Fruit fly (Drosophila melanogaster) whole organism, wandering third instar larva: ENCODE measurements around the gene CG43740.
A peak's percentile ranks its signal among the peaks of the same experiment; 100 is the strongest.

Experiments used
- Abd-B ChIP-seq: fragments of >200 bp; optimal IDR thresholded peaks from 2 replicates; lab custom pipeline; 2017; ENCODE audit warnings: missing biosample characterization, missing genetic modification characterization
- CG32264 ChIP-seq: fragments of 200-800 bp; sonication (Bioruptor generic); optimal IDR thresholded peaks from 2 replicates; lab custom pipeline; 2016; ENCODE audit warnings: missing biosample characterization, missing genetic modification characterization
- CG9705 ChIP-seq: fragments of 200-800 bp; sonication (Bioruptor generic); optimal IDR thresholded peaks from 2 replicates; lab custom pipeline; 2018; ENCODE audit warnings: missing biosample characterization, mild to moderate bottlenecking, missing genetic modification characterization
- CrebA ChIP-seq: fragments of 200-800 bp; sonication (Bioruptor generic); optimal IDR thresholded peaks from 2 replicates; lab custom pipeline; 2016; ENCODE audit warnings: missing biosample characterization, mild to moderate bottlenecking, missing genetic modification characterization, borderline replicate concordance
- Dif ChIP-seq: fragments of 200-275, 200-300 bp; sonication (Bioruptor generic); optimal IDR thresholded peaks from 2 replicates; lab custom pipeline; 2018; ENCODE audit warnings: missing biosample characterization, missing genetic modification characterization; ENCODE audit not compliant: partially characterized antibody
- GATAd ChIP-seq: sonication (Bioruptor generic); optimal IDR thresholded peaks from 2 replicates; lab custom pipeline; 2016; ENCODE audit warnings: missing biosample characterization, missing genetic modification characterization
- HLH106 ChIP-seq: fragments of 200-800 bp; optimal IDR thresholded peaks from 3 replicates; lab custom pipeline; 2019; ENCODE audit warnings: missing biosample characterization, mild to moderate bottlenecking, missing genetic modification characterization, moderate library complexity
- Hnf4 ChIP-seq: fragments of 200-800 bp; sonication (Bioruptor generic); optimal IDR thresholded peaks from 2 replicates; lab custom pipeline; 2016; ENCODE audit warnings: missing biosample characterization, mild to moderate bottlenecking, missing genetic modification characterization
- Hr78 ChIP-seq: fragments of >200 bp; optimal IDR thresholded peaks from 2 replicates; lab custom pipeline; 2017; ENCODE audit warnings: missing biosample characterization, missing genetic modification characterization
- Hr83 ChIP-seq: fragments of 200-300 bp; sonication (Bioruptor generic); optimal IDR thresholded peaks from 2 replicates; lab custom pipeline; 2016; ENCODE audit warnings: missing biosample characterization, mild to moderate bottlenecking, missing genetic modification characterization, moderate library complexity; ENCODE audit not compliant: poor library complexity, severe bottlenecking
- Jra ChIP-seq: sonication (Bioruptor generic); optimal IDR thresholded peaks from 2 replicates; lab custom pipeline; 2016; ENCODE audit warnings: missing biosample characterization, missing genetic modification characterization
- Myc ChIP-seq: fragments of >200 bp; optimal IDR thresholded peaks from 2 replicates; lab custom pipeline; 2017
- N ChIP-seq: fragments of >200 bp; optimal IDR thresholded peaks from 2 replicates; lab custom pipeline; 2018; ENCODE audit warnings: missing biosample characterization, missing external identifiers, missing genetic modification characterization
- OdsH ChIP-seq: fragments of 200-800 bp; sonication (Bioruptor generic); optimal IDR thresholded peaks from 2 replicates; lab custom pipeline; 2016; ENCODE audit warnings: missing biosample characterization, mild to moderate bottlenecking, missing genetic modification characterization
- Rel ChIP-seq, 2 experiments: fragments of 200-800 bp; sonication (Bioruptor generic) in 1 of 2; optimal IDR thresholded peaks; 2 replicates in 1 of 2; 3 replicates in 1 of 2; lab custom pipeline; 2016 to 2019; ENCODE audit warnings: mild to moderate bottlenecking in 2 of 2, missing biosample characterization in 2 of 2, missing genetic modification characterization in 2 of 2, moderate library complexity in 1 of 2
- Sp1 ChIP-seq: fragments of 200-800 bp; sonication (Bioruptor generic); optimal IDR thresholded peaks from 3 replicates; lab custom pipeline; 2019; ENCODE audit warnings: missing biosample characterization, mild to moderate bottlenecking, missing genetic modification characterization, moderate library complexity
- Vsx2 ChIP-seq: fragments of 200-300, 225-300 bp; sonication (Bioruptor generic); optimal IDR thresholded peaks from 2 replicates; lab custom pipeline; 2018; ENCODE audit warnings: missing biosample characterization, missing genetic modification characterization; ENCODE audit not compliant: partially characterized antibody
- br ChIP-seq: fragments of 200-800 bp; sonication (Bioruptor generic); optimal IDR thresholded peaks from 2 replicates; lab custom pipeline; 2016; ENCODE audit warnings: missing biosample characterization, missing genetic modification characterization
- brk ChIP-seq: fragments of 200-800 bp; sonication (Bioruptor generic); optimal IDR thresholded peaks from 2 replicates; lab custom pipeline; 2016; ENCODE audit warnings: missing biosample characterization, mild to moderate bottlenecking, missing genetic modification characterization
- dsf ChIP-seq: sonication (Bioruptor generic); optimal IDR thresholded peaks from 2 replicates; lab custom pipeline; 2016; ENCODE audit warnings: missing biosample characterization, missing genetic modification characterization, borderline replicate concordance
- ey ChIP-seq: fragments of 200-800 bp; sonication (Bioruptor generic); optimal IDR thresholded peaks from 2 replicates; lab custom pipeline; 2016; ENCODE audit warnings: missing biosample characterization, missing genetic modification characterization
- foxo ChIP-seq, 2 experiments: fragments of 200-800 bp; sonication (Bioruptor generic); optimal IDR thresholded peaks; 2 replicates in 1 of 2; 3 replicates in 1 of 2; lab custom pipeline; 2016 to 2017; ENCODE audit warnings: missing biosample characterization in 2 of 2, missing genetic modification characterization in 2 of 2
- fru ChIP-seq: fragments of 200-800 bp; sonication (Bioruptor generic); optimal IDR thresholded peaks from 3 replicates; lab custom pipeline; 2016; ENCODE audit warnings: missing biosample characterization, mild to moderate bottlenecking, missing genetic modification characterization
- h ChIP-seq: fragments of 200-800 bp; sonication (Bioruptor generic); optimal IDR thresholded peaks from 3 replicates; lab custom pipeline; 2016; ENCODE audit warnings: missing biosample characterization, mild to moderate bottlenecking, missing genetic modification characterization
- jim ChIP-seq: fragments of 175-275, 200-325 bp; sonication (Bioruptor generic); optimal IDR thresholded peaks from 2 replicates; lab custom pipeline; 2016; ENCODE audit warnings: missing biosample characterization, mild to moderate bottlenecking, missing genetic modification characterization
- lola ChIP-seq: fragments of >200 bp; optimal IDR thresholded peaks from 2 replicates; lab custom pipeline; 2017; ENCODE audit warnings: missing biosample characterization, missing genetic modification characterization
- pan ChIP-seq: fragments of >200 bp; optimal IDR thresholded peaks from 2 replicates; lab custom pipeline; 2017
- psq ChIP-seq: fragments of 200-800 bp; sonication (Bioruptor generic); optimal IDR thresholded peaks from 3 replicates; lab custom pipeline; 2017; ENCODE audit warnings: missing biosample characterization, mild to moderate bottlenecking, missing genetic modification characterization, moderate library complexity
- rgr ChIP-seq: fragments of 200-800 bp; sonication (Bioruptor generic); optimal IDR thresholded peaks from 3 replicates; lab custom pipeline; 2016; ENCODE audit warnings: missing biosample characterization, mild to moderate bottlenecking, missing genetic modification characterization
- sage ChIP-seq: fragments of 200-800 bp; sonication (Bioruptor generic); optimal IDR thresholded peaks from 2 replicates; lab custom pipeline; 2016; ENCODE audit warnings: missing biosample characterization, mild to moderate bottlenecking, missing genetic modification characterization
- sv ChIP-seq: fragments of 200-800 bp; sonication (Bioruptor generic); optimal IDR thresholded peaks from 3 replicates; lab custom pipeline; 2016; ENCODE audit warnings: missing biosample characterization, missing genetic modification characterization
- usp ChIP-seq: fragments of >200 bp; optimal IDR thresholded peaks from 2 replicates; lab custom pipeline; 2017; ENCODE audit warnings: missing biosample characterization, missing genetic modification characterization
- woc ChIP-seq: sonication (Bioruptor generic); optimal IDR thresholded peaks from 2 replicates; lab custom pipeline; 2016; ENCODE audit warnings: missing biosample characterization, mild to moderate bottlenecking, missing genetic modification characterization

Gene CG43740

dm6 chrX:10384947-10385346, 51.5 kb downstream of the CG43740 start:
- TF ChIP-seq psq (no peak), GATAd (GFP tag; lab: Kevin White, UChicago) (no peak), Vsx2 (GFP tag; lab: Kevin White, UChicago) (no peak), sage (GFP tag; lab: Kevin White, UChicago) (no peak), Abd-B (no peak), br (GFP tag; lab: Kevin White, UChicago) (no peak), Hr78 (no peak), Hnf4 (no peak), lola (no peak), CG32264 (GFP tag; lab: Kevin White, UChicago) (no peak), fru (no peak), dsf (no peak), sv (no peak), CG9705 (no peak), ey (no peak), Rel (GFP tag; optimal IDR thresholded peaks at IDR 0.05; lab: Kevin White, UChicago) (no peak), Rel (tag; optimal IDR thresholded peaks at IDR 0.05; lab: Kevin White, UChicago) (no peak)

DNA sequence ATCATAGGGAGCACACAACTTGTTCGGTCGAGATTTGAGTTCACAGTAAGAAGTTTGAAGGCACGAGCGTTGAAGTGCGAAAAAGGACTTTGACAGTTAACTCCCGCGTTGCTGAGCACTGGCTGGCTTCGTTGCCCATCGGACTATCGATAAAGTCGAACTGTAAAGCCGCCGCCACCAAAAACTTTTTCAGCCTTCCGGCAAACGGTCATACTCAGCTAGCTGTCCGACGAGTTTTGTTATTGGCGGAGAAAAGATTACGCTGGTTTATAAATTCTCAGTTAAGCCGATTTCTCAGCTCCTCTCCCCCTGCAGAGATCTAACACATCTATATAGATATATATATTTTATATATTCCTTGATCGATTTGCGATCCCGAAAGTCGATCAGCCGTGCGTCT, 52.3 kb downstream of the CG43740 start, which contains the start of the genes Psf3 and flw:
Gene Psf3, minus strand, starts transcription at position 105 of the 400 bp plus-strand sequence.
Gene flw, plus strand, starts transcription at position 204 of the 400 bp plus-strand sequence.
- TF ChIP-seq Dif (GFP tag; lab: Kevin White, UChicago) (no peak), sage (GFP tag; lab: Kevin White, UChicago) (peak; percentile 18), CG9705 (peak; percentile 6), rgr (GFP tag; lab: Kevin White, UChicago) (peak; percentile 33)
- TF ChIP-seq, all 38 proteins: peak for 3

DNA sequence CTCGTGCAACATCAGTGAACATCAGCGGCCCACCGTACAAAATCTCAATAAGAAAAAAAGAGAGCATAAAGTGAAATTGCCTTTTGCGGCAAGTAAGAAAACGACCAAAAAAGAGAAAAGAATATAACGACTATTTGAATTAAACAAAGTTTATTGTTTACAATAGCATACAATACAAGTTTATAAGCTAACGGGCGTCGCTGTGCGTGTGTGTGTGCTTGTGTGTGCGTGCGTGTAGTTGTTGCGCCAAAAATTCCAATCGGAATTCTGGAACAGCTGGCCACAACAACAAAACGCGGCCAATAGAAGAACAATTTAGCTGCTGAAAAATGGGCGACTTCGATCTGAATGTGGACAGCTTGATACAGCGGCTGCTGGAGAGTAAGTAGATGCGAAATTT, 52.7 kb downstream of the CG43740 start:
- TF ChIP-seq N: no peak
- no peak for TF ChIP-seq usp (GFP tag; lab: Kevin White, UChicago)
- TF ChIP-seq Rel (GFP tag; optimal IDR thresholded peaks at IDR 0.05; lab: Kevin White, UChicago): no peak
- no peak for TF ChIP-seq Rel (tag; optimal IDR thresholded peaks at IDR 0.05; lab: Kevin White, UChicago)
- TF ChIP-seq Hr83: no peak
- TF ChIP-seq Jra (GFP tag; lab: Kevin White, UChicago): no peak
- no peak for TF ChIP-seq psq
- TF ChIP-seq GATAd (GFP tag; lab: Kevin White, UChicago): no peak
- no peak for TF ChIP-seq Hnf4
- TF ChIP-seq Vsx2 (GFP tag; lab: Kevin White, UChicago): no peak
- no peak for TF ChIP-seq Myc (lab: Kevin White, UChicago)
- no peak for TF ChIP-seq foxo (GFP tag; optimal IDR thresholded peaks at IDR 0.05; lab: Kevin White, UChicago)
- TF ChIP-seq pan (lab: Kevin White, UChicago): no peak
- TF ChIP-seq CG32264 (GFP tag; lab: Kevin White, UChicago): no peak
- no peak for TF ChIP-seq OdsH
- no peak for TF ChIP-seq woc (GFP tag; lab: Kevin White, UChicago)
- no peak for TF ChIP-seq h (GFP tag; lab: Kevin White, UChicago)
- TF ChIP-seq, all 38 proteins: peak for 0

dm6 chrX:10386810-10387340, 53.4 kb downstream of the CG43740 start:
- no peak for TF ChIP-seq Sp1 (GFP tag; lab: Kevin White, UChicago)
- no peak for TF ChIP-seq OdsH
- no peak for TF ChIP-seq woc (GFP tag; lab: Kevin White, UChicago)
- no peak for TF ChIP-seq Abd-B
- no peak for TF ChIP-seq N
- TF ChIP-seq CG32264 (GFP tag; lab: Kevin White, UChicago): no peak
- no peak for TF ChIP-seq br (GFP tag; lab: Kevin White, UChicago)
- TF ChIP-seq jim: no peak
- TF ChIP-seq Vsx2 (GFP tag; lab: Kevin White, UChicago): no peak
- TF ChIP-seq Hr78: no peak
- no peak for TF ChIP-seq psq
- no peak for TF ChIP-seq Dif (GFP tag; lab: Kevin White, UChicago)
- no peak for TF ChIP-seq Jra (GFP tag; lab: Kevin White, UChicago)
- no peak for TF ChIP-seq brk
- TF ChIP-seq HLH106: no peak
- TF ChIP-seq Hr83: no peak
- no peak for TF ChIP-seq CrebA (GFP tag; lab: Kevin White, UChicago)
- no peak for TF ChIP-seq sv
- TF ChIP-seq, all 38 proteins: peak for 0
